Worm (Caenorhabditis elegans) whole organism, L2 larva: Measurements from ENCODE around the gene lgc-16.

ENCODE experiments used
- R02D3.7 ChIP-seq: fragments of 150-350 bp; optimal IDR thresholded peaks from 2 replicates; lab custom pipeline; 2014; ENCODE audit warnings: missing biosample characterization, missing genetic modification characterization
- alr-1 ChIP-seq: fragments of 150-350 bp; optimal IDR thresholded peaks from 2 replicates; lab custom pipeline; 2014; ENCODE audit warnings: missing biosample characterization, missing genetic modification characterization
- ama-1 ChIP-seq: fragments of 150-350 bp; optimal IDR thresholded peaks from 2 replicates; lab custom pipeline; 2018; ENCODE audit warnings: inconsistent platforms
- elt-1 ChIP-seq: fragments of 150-350 bp; optimal IDR thresholded peaks from 2 replicates; lab custom pipeline; 2014; ENCODE audit warnings: missing biosample characterization, missing genetic modification characterization
- fos-1 ChIP-seq: fragments of 150-350 bp; optimal IDR thresholded peaks from 2 replicates; lab custom pipeline; 2014; ENCODE audit warnings: missing biosample characterization, missing genetic modification characterization
- lin-13 ChIP-seq: fragments of 150-350 bp; optimal IDR thresholded peaks from 2 replicates; lab custom pipeline; 2014; ENCODE audit warnings: missing biosample characterization, missing genetic modification reagents, missing genetic modification characterization
- lsy-2 ChIP-seq, 2 experiments: fragments of 150-350 bp in 1 of 2; sonication (generic microtip) in 1 of 2; optimal IDR thresholded peaks; 2 replicates each; lab custom pipeline; 2014 to 2017; ENCODE audit warnings: missing biosample characterization in 2 of 2, missing genetic modification characterization in 2 of 2
- nhr-25 ChIP-seq: fragments of 150-350 bp; sonication (generic microtip); optimal IDR thresholded peaks from 3 replicates; lab custom pipeline; 2014; ENCODE audit warnings: missing biosample characterization, missing genetic modification characterization
- skn-1 ChIP-seq: sonication (generic microtip); optimal IDR thresholded peaks from 2 replicates; lab custom pipeline; 2017; ENCODE audit warnings: missing biosample characterization, missing genetic modification characterization
- sma-3 ChIP-seq: sonication (generic microtip); optimal IDR thresholded peaks from 2 replicates; lab custom pipeline; 2016; ENCODE audit warnings: missing genetic modification reagents, missing genetic modification characterization, missing compliant biosample characterization
- snpc-4 ChIP-seq: fragments of 150-350 bp; optimal IDR thresholded peaks from 2 replicates; lab custom pipeline; 2014; ENCODE audit warnings: missing biosample characterization, missing genetic modification characterization
- unc-39 ChIP-seq: fragments of 150-350 bp; optimal IDR thresholded peaks from 2 replicates; lab custom pipeline; 2014; ENCODE audit warnings: missing biosample characterization, missing genetic modification characterization
- unc-62 ChIP-seq: fragments of 150-350 bp; optimal IDR thresholded peaks from 2 replicates; lab custom pipeline; 2014; ENCODE audit warnings: missing biosample characterization, missing genetic modification reagents, missing genetic modification characterization
- zag-1 ChIP-seq: fragments of 150-350 bp; optimal IDR thresholded peaks from 2 replicates; lab custom pipeline; 2014; ENCODE audit warnings: missing biosample characterization, missing genetic modification characterization

- peak in 1 of 2 experiments; percentile 66 for TF ChIP-seq lsy-2 (tag; optimal IDR thresholded peaks at IDR 0.05; lab: Kevin White, UChicago)
- TF ChIP-seq unc-62 (GFP tag; lab: Kevin White, UChicago) = no peak
- no peak for TF ChIP-seq nhr-25
- no peak for TF ChIP-seq R02D3.7 (tag; lab: Kevin White, UChicago)
- TF ChIP-seq ama-1 (lab: Kevin White, UChicago) = no peak
- peak; percentile 66 for TF ChIP-seq fos-1
- peak; percentile 46 for TF ChIP-seq zag-1 (tag; lab: Kevin White, UChicago)
- no peak for TF ChIP-seq skn-1 (tag; lab: Kevin White, UChicago)
- TF ChIP-seq lin-13 (GFP tag; lab: Kevin White, UChicago) = peak; percentile 76
- TF ChIP-seq sma-3 (GFP tag; lab: Kevin White, UChicago) = peak; percentile 73
- peak; percentile 2 for TF ChIP-seq snpc-4 (tag; lab: Kevin White, UChicago)
- TF ChIP-seq elt-1 (tag; lab: Kevin White, UChicago) = no peak
- TF ChIP-seq unc-39 = no peak
- no peak for TF ChIP-seq alr-1 (tag; lab: Kevin White, UChicago)
Observed at ce11 chrX:12106004-12106403, 12.4 kb upstream of the lgc-16 start.
